Worm (Caenorhabditis elegans) whole organism, mixed stage, embryonic: ENCODE measurements around the gene srlf-16.

Experiments used
- M03D4.4 ChIP-seq: sonication (generic microtip); optimal IDR thresholded peaks from 2 replicates; lab custom pipeline; 2017; ENCODE audit warnings: mild to moderate bottlenecking, missing genetic modification characterization, missing compliant biosample characterization
- bed-3 ChIP-seq: fragments of 200-800 bp; sonication (Bioruptor generic); optimal IDR thresholded peaks from 3 replicates; lab custom pipeline; 2018; ENCODE audit warnings: mild to moderate bottlenecking, missing genetic modification characterization, moderate library complexity, missing compliant biosample characterization
- blmp-1 ChIP-seq: fragments of 150-350 bp; optimal IDR thresholded peaks from 2 replicates; lab custom pipeline; 2014; ENCODE audit warnings: missing biosample characterization, missing genetic modification characterization
- ceh-39 ChIP-seq: fragments of 150-350 bp; optimal IDR thresholded peaks from 2 replicates; lab custom pipeline; 2014; ENCODE audit warnings: missing biosample characterization, missing genetic modification characterization
- ceh-43 ChIP-seq: fragments of 200-800 bp; sonication (Bioruptor generic); optimal IDR thresholded peaks from 2 replicates; lab custom pipeline; 2018; ENCODE audit warnings: mild to moderate bottlenecking, missing genetic modification characterization, moderate library complexity, missing compliant biosample characterization
- ceh-83 ChIP-seq: fragments of 200-800 bp; sonication (Bioruptor generic); optimal IDR thresholded peaks from 2 replicates; lab custom pipeline; 2018; ENCODE audit warnings: mild to moderate bottlenecking, missing genetic modification characterization, missing compliant biosample characterization
- ces-1 ChIP-seq: fragments of 150-350 bp; optimal IDR thresholded peaks from 2 replicates; lab custom pipeline; 2014; ENCODE audit warnings: missing biosample characterization, missing genetic modification reagents, missing genetic modification characterization
- cnd-1 ChIP-seq: fragments of 200-800 bp; sonication (Bioruptor generic); optimal IDR thresholded peaks from 2 replicates; lab custom pipeline; 2018; ENCODE audit warnings: mild to moderate bottlenecking, missing genetic modification characterization, missing compliant biosample characterization
- drap-1 ChIP-seq: fragments of 200-800 bp; sonication (Bioruptor generic); optimal IDR thresholded peaks from 3 replicates; lab custom pipeline; 2018; ENCODE audit warnings: mild to moderate bottlenecking, missing genetic modification characterization, missing compliant biosample characterization
- elt-1 ChIP-seq: sonication (generic microtip); optimal IDR thresholded peaks from 2 replicates; lab custom pipeline; 2017; ENCODE audit warnings: missing genetic modification characterization, mild to moderate bottlenecking, missing compliant biosample characterization, antibody characterized with exemption, moderate library complexity, borderline replicate concordance; ENCODE audit not compliant: insufficient read depth
- elt-3 ChIP-seq: fragments of 150-350 bp; optimal IDR thresholded peaks from 2 replicates; lab custom pipeline; 2014; ENCODE audit warnings: missing biosample characterization, missing genetic modification characterization
- flh-1 ChIP-seq: fragments of 200-800 bp; sonication (Bioruptor generic); optimal IDR thresholded peaks from 2 replicates; lab custom pipeline; 2018; ENCODE audit warnings: mild to moderate bottlenecking, missing genetic modification characterization, moderate library complexity, missing compliant biosample characterization
- lin-32 ChIP-seq: fragments of 200-800 bp; sonication (Bioruptor generic); optimal IDR thresholded peaks from 2 replicates; lab custom pipeline; 2018; ENCODE audit warnings: mild to moderate bottlenecking, missing genetic modification characterization, missing compliant biosample characterization
- mab-5 ChIP-seq: fragments of 150-350 bp; optimal IDR thresholded peaks from 2 replicates; lab custom pipeline; 2014; ENCODE audit warnings: missing biosample characterization, missing genetic modification characterization
- mep-1 ChIP-seq: fragments of 150-350 bp; optimal IDR thresholded peaks from 2 replicates; lab custom pipeline; 2017; ENCODE audit warnings: missing biosample characterization, missing genetic modification reagents, missing genetic modification characterization, inconsistent platforms
- nhr-12 ChIP-seq: fragments of 150-350 bp; optimal IDR thresholded peaks from 2 replicates; lab custom pipeline; 2014; ENCODE audit warnings: missing biosample characterization, missing genetic modification characterization
- nhr-2 ChIP-seq: fragments of 150-350 bp; optimal IDR thresholded peaks from 2 replicates; lab custom pipeline; 2014; ENCODE audit warnings: missing biosample characterization, missing genetic modification characterization
- nhr-237 ChIP-seq: fragments of 150-350 bp; optimal IDR thresholded peaks from 2 replicates; lab custom pipeline; 2014; ENCODE audit warnings: missing biosample characterization, missing genetic modification characterization
- nhr-28 ChIP-seq: fragments of 150-350 bp; optimal IDR thresholded peaks from 2 replicates; lab custom pipeline; 2014; ENCODE audit warnings: missing biosample characterization, missing genetic modification characterization
- nhr-76 ChIP-seq: sonication (generic microtip); optimal IDR thresholded peaks from 2 replicates; lab custom pipeline; 2017; ENCODE audit warnings: missing biosample characterization, missing genetic modification characterization
- pha-4 ChIP-seq: fragments of 150-350 bp; optimal IDR thresholded peaks from 2 replicates; lab custom pipeline; 2018; ENCODE audit warnings: missing biosample characterization, missing genetic modification reagents, missing genetic modification characterization
- sem-2 ChIP-seq: fragments of 200-800 bp; sonication (Bioruptor generic); optimal IDR thresholded peaks from 2 replicates; lab custom pipeline; 2018; ENCODE audit warnings: mild to moderate bottlenecking, missing genetic modification characterization, missing compliant biosample characterization
- sptf-1 ChIP-seq: sonication (generic microtip); optimal IDR thresholded peaks from 2 replicates; lab custom pipeline; 2017; ENCODE audit warnings: mild to moderate bottlenecking, missing genetic modification characterization, moderate library complexity, missing compliant biosample characterization
- tbx-8 ChIP-seq: fragments of 200-800 bp; sonication (Bioruptor generic); optimal IDR thresholded peaks from 2 replicates; lab custom pipeline; 2018; ENCODE audit warnings: mild to moderate bottlenecking, missing genetic modification characterization, moderate library complexity, missing compliant biosample characterization
- unc-39 ChIP-seq: fragments of 150-350 bp; optimal IDR thresholded peaks from 2 replicates; lab custom pipeline; 2014; ENCODE audit warnings: missing biosample characterization, missing genetic modification characterization
- unc-62 ChIP-seq: fragments of 150-350 bp; optimal IDR thresholded peaks from 2 replicates; lab custom pipeline; 2014; ENCODE audit warnings: missing biosample characterization, missing genetic modification reagents, missing genetic modification characterization
- zip-8 ChIP-seq: fragments of 150-350 bp; optimal IDR thresholded peaks from 2 replicates; lab custom pipeline; 2014; ENCODE audit warnings: missing biosample characterization, missing genetic modification characterization
- ztf-11 ChIP-seq: fragments of 150-350 bp; optimal IDR thresholded peaks from 2 replicates; lab custom pipeline; 2014; ENCODE audit warnings: missing biosample characterization, missing genetic modification characterization

srlf-16 gene

DNA sequence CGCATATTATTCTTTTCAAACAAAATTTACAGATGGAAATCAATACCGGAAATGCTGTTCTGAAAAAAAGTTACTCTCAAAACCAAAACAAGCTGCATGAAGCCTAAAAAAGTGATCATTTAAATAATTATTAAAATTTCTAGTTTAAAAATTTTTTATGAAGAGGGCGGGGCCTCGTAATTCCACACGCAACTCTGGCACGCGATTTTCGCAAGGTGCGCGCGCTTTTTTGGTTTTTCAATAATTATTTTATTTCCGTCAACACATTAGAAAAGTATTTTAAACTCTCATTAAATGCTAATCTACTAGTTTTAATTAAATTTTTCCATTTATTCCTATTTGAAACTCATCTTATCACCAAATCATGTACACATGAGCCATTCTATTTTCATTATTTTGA is 25.1 kb downstream of the srlf-16 start:
- no peak for TF ChIP-seq mep-1 (tag; lab: Kevin White, UChicago)
- no peak for TF ChIP-seq ceh-39
- TF ChIP-seq drap-1 (GFP tag; lab: Kevin White, UChicago): no peak
- no peak for TF ChIP-seq tbx-8
- TF ChIP-seq ceh-43 (GFP tag; lab: Kevin White, UChicago): peak; percentile 47

DNA sequence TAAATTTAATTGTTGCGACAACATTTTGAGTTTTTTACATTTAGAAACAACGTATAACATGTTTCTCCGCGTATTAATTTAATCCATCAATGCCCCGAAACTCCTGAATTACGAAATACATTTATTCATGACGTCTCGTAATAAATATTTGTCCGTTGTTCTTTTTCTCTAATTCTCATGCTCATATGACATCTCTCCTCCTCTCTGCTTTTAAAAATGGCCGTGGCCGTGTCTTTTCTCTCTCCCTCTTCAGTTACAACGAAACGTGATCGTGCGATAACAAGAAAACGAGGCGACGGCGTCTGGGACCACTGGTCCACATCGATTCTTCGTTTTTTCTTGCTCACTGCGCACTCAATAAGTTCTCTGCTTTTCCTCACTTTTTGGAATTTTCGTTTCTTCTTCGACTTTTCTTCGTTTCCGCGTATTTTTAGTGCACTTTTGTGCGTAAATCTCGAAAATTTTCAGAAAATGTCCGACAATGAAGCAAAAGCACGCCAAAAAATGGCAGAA is 25.6 kb downstream of the srlf-16 start, which contains the start of gene snap-1:
TSS of gene snap-1 (plus strand) at position 463 of the 513 bp plus-strand sequence.
- TF ChIP-seq pha-4 (tag; lab: Kevin White, UChicago) (peak; percentile 21), unc-62 (no peak), mep-1 (tag; lab: Kevin White, UChicago) (peak; percentile 58), lin-32 (GFP tag; lab: Kevin White, UChicago) (no peak), nhr-28 (tag; lab: Kevin White, UChicago) (no peak), M03D4.4 (tag; lab: Kevin White, UChicago) (no peak), ces-1 (GFP tag; lab: Kevin White, UChicago) (peak; percentile 52), mab-5 (tag; lab: Kevin White, UChicago) (no peak), sptf-1 (no peak), nhr-12 (no peak), flh-1 (GFP tag; lab: Kevin White, UChicago) (no peak), drap-1 (GFP tag; lab: Kevin White, UChicago) (no peak), zip-8 (tag; lab: Kevin White, UChicago) (no peak), nhr-76 (tag; lab: Kevin White, UChicago) (no peak), elt-3 (no peak), nhr-2 (tag; lab: Kevin White, UChicago) (no peak), elt-1 (tag; lab: Kevin White, UChicago) (no peak), ceh-39 (no peak)
- TF ChIP-seq, all 35 proteins: peak for 3

DNA sequence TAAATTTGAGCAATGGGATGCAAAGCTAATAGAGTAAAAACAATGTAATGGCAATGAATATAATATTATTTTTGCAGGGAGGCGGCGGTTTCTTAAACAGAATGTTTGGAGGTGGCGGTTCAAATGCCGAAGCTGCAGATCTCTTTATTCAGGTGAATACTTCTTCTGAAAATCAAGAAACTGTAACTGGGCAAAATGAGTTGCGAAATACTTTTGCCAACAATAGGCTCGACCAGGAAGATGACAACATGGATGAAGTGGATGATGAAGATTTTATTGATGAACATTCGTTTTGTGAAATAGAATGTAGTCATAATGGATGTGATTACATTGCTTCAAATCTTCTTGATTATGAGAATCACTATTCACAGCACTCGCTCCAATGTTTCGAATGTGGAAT is 26.2 kb downstream of the srlf-16 start:
- TF ChIP-seq nhr-76 (tag; lab: Kevin White, UChicago) (no peak), unc-39 (tag; lab: Kevin White, UChicago) (no peak), elt-1 (tag; lab: Kevin White, UChicago) (no peak), ces-1 (GFP tag; lab: Kevin White, UChicago) (no peak), ceh-39 (no peak), nhr-2 (tag; lab: Kevin White, UChicago) (no peak), drap-1 (GFP tag; lab: Kevin White, UChicago) (no peak), mab-5 (tag; lab: Kevin White, UChicago) (no peak), M03D4.4 (tag; lab: Kevin White, UChicago) (no peak), ceh-43 (GFP tag; lab: Kevin White, UChicago) (no peak), nhr-28 (tag; lab: Kevin White, UChicago) (no peak), ceh-83 (GFP tag; lab: Kevin White, UChicago) (no peak)
- TF ChIP-seq, all 35 proteins: peak for 0

DNA sequence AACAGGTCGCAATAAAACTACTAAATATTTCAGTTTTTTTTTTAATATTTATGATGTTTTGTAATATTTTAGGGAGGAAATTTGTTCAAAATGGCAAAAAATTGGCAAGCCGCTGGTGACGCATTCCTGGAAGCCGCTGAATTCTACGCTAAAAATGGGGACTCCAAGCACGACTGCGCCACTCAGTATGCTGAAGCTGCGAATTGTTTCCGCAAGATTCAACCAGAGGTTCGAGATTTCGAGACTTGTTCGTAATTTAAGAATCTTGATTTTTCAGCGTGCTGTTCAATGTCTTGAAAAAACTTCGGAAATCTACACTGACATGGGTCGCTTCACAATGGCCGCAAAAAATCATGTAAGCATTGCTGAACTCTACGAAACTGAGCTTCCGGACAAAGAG is 27.1 kb downstream of the srlf-16 start:
- TF ChIP-seq nhr-237 (tag; lab: Kevin White, UChicago) (no peak), mep-1 (tag; lab: Kevin White, UChicago) (no peak), sem-2 (GFP tag; lab: Kevin White, UChicago) (no peak), zip-8 (tag; lab: Kevin White, UChicago) (no peak), nhr-12 (no peak), nhr-2 (tag; lab: Kevin White, UChicago) (no peak), cnd-1 (tag; lab: Kevin White, UChicago) (no peak), ceh-39 (no peak)

DNA sequence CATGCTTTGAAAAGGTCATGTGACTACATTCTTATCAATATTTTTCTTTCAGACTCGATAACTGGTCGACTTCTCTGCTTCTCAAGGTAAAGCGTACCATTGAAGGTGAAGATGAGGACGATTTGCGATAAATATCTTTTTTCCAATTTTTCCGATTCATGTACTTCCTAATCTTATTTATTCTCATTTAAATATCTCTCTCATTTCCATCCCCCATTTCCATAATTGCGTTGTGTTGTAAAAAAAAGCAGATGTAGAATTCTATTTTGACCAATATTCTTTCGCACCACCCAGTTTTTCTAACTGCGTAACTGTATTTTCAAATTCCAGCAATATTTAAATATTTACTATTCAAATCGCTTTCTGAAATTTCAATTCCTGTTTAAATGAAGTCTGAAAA is 28.4 kb downstream of the srlf-16 start, which contains the start of gene D1014.4:
TSS of gene D1014.4 (plus strand) at position 301 of the 400 bp plus-strand sequence.
- TF ChIP-seq pha-4 (tag; lab: Kevin White, UChicago) (no peak), ces-1 (GFP tag; lab: Kevin White, UChicago) (peak; percentile 6)

DNA sequence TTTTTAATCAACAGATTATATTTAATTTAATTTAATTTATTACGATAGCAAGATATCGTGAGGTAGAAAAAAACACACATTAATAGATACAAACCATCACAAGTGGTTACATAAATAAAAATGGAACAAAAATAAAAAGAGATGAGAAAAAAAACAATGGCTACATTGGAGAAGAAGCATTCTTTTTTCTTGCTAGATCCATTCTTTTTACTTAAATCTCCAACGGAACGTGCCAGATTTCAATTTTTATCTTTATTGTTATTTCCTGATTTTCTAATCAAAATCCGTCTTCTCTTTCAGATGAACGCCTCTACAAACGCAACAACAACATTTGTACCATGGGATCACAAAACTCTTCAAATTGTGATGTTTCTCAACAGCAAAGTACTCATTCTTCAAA is 39.0 kb downstream of the srlf-16 start, which contains the start of gene D1014.2:
TSS of gene D1014.2 (plus strand) at position 301 of the 400 bp plus-strand sequence.
- no peak for TF ChIP-seq drap-1 (GFP tag; lab: Kevin White, UChicago)
- TF ChIP-seq bed-3 (GFP tag; lab: Kevin White, UChicago): no peak
- no peak for TF ChIP-seq cnd-1 (tag; lab: Kevin White, UChicago)
- no peak for TF ChIP-seq ztf-11 (tag; lab: Kevin White, UChicago)
- TF ChIP-seq sptf-1: no peak
- TF ChIP-seq nhr-2 (tag; lab: Kevin White, UChicago): no peak
- no peak for TF ChIP-seq blmp-1 (tag; lab: Kevin White, UChicago)
- no peak for TF ChIP-seq zip-8 (tag; lab: Kevin White, UChicago)
